Fruit fly (Drosophila melanogaster) ovary, adult (tissue): ENCODE measurements around the gene CG12746.
A peak's percentile ranks its signal among the peaks of the same experiment; 100 is the strongest.

ENCODE experiments used
- CG17801 ChIP-seq: fragments of 200-800 bp; optimal IDR thresholded peaks from 2 replicates; lab custom pipeline; 2019; ENCODE audit warnings: missing biosample characterization, mild to moderate bottlenecking, missing genetic modification characterization, moderate library complexity; ENCODE audit not compliant: partially characterized antibody

Gene CG12746

DNA sequence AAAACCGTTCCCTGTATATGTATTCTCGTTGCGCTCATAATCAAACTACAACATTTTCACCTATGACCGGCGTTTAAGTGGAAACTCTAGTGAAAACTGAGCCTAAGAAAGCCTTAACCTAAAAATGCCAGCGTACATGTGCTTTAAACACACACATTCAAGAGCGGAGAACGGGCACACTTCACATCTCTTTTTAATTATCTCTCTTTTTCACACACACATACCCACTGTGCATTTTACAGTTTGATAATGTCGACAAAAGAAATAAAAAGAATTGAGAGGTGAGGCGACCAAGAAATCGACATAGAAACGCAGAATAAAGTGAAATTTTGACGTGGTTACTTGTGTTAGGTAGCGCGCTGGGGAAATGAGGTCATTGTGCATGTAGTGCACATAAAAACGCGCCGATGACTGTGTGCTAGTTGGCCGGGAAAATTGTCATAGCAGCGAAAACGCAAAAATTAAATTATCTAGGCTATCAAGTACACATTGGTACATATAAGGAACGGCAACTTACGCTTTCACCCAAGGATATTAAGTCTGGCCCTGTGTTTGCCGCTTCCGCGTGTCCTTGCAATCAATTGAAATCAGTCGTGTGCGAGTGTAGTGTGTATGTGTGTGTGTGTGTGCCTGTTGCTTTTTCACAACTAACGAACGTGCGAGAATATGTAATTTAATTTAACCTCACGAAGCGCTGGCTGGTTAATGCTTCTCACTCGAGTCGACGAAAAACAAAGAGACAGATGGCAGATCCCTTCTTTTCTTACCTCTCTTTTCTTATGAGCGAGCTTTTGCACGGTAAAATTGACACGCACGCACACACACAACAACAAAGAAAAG is 35.1 kb downstream of the CG12746 start:
- peak; percentile 46 for TF ChIP-seq CG17801 (GFP tag; lab: Kevin White, UChicago)

DNA sequence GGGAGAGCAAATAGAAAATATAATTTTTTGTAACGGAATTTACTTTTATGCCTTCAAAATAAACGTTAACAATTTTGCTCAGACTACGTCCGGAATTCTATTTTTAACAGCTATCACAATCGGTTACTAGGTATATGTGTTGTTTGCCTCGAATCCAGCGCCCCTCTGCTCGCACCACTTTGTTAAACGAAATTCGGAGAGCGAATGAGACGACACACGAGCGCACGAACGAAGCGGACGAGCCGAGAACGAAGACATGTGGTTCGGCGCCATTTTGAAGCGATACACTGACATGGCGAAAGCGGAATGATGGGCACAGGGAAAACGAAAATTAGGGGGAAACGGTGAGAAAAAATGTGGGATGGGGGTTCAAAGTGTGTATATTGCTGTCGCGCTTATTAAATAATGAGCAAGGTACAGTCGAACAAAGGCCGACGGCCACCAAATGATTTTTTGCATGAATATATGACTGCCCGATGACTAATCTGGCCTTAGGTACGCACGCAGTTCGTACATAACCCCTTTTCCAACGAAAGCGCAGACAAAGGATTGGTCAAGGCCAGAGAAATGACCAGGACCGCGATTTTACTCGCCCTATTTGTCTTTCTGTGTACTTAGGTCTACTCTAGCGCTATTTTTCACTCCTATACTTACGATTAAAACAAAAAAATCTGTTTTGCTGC is 35.8 kb downstream of the CG12746 start:
- peak; percentile 67 for TF ChIP-seq CG17801 (GFP tag; lab: Kevin White, UChicago)

dm6 chr3R:5601044-5601523 is 36.4 kb downstream of the CG12746 start, which contains the start of the genes kra and SecS:
TSS of gene kra (minus strand) at chr3R:5601136.
TSS of gene SecS (plus strand) at chr3R:5601433.
- no peak for TF ChIP-seq CG17801 (GFP tag; lab: Kevin White, UChicago)

DNA sequence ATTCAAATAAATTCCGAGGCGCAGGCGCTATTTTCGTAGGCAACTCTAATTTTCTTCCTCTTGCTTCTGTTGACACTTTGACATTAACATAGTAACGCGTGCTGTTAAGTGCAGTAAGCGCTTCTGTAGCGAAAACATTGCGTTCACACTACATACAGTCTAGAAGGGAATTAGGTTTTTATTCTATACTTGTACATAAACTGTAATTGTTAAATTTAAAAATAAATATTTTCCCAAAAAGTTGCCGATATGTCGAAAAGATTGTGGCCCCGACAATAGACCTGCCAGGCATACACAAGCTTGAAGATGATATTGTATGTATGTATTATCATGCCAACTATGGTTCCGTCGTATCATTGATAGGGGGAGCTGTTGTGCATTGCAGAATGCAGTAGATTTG is 41.8 kb downstream of the CG12746 start, which contains the start of gene asl:
Gene asl (minus strand): TSS at position 67 of the 400 bp plus-strand sequence.
- TF ChIP-seq CG17801 (GFP tag; lab: Kevin White, UChicago), result no peak

dm6 chr3R:5608422-5608821 is 43.8 kb downstream of the CG12746 start:
- TF ChIP-seq CG17801 (GFP tag; lab: Kevin White, UChicago), result no peak

DNA sequence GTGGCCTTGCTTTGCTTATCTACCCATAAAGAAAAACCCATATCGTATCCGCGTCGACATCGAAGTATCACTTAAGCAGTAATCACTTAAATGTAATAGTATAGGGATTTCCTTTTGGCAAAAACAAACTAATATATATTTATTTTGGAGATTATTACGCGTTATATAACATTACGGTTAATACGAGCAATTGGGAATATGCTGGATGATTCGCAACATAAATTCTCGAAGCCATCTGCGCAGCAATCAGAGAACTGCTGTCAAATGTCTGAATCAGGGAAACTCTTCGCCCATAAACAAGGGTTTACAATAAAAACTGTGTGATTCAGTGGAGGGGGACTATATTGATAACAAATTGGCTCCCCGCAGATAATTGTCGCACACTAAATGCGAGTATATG is 46.0 kb downstream of the CG12746 start:
- TF ChIP-seq CG17801 (GFP tag; lab: Kevin White, UChicago), result no peak

DNA sequence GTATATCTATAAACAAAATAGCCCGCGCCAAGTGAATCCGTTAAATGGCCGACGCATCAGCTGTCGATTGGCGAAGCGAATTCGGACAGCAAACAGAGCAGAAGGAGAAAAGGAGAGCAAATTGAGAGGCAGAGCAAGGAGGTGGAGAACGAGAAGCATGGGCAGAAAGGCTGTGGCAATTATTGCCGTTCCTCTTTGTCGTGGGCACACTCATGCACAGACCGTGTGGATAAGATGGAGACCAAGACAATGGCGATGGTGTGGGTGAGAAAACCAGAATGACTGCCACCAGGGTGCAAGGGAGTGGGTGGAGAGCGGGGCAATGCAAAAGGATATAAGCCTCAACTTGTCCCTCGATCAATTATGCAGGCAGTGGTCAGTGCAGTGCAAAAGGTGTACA is 46.5 kb downstream of the CG12746 start:
- no peak for TF ChIP-seq CG17801 (GFP tag; lab: Kevin White, UChicago)

dm6 chr3R:5611733-5612132 is 47.1 kb downstream of the CG12746 start:
- TF ChIP-seq CG17801 (GFP tag; lab: Kevin White, UChicago), result peak; percentile 4

DNA sequence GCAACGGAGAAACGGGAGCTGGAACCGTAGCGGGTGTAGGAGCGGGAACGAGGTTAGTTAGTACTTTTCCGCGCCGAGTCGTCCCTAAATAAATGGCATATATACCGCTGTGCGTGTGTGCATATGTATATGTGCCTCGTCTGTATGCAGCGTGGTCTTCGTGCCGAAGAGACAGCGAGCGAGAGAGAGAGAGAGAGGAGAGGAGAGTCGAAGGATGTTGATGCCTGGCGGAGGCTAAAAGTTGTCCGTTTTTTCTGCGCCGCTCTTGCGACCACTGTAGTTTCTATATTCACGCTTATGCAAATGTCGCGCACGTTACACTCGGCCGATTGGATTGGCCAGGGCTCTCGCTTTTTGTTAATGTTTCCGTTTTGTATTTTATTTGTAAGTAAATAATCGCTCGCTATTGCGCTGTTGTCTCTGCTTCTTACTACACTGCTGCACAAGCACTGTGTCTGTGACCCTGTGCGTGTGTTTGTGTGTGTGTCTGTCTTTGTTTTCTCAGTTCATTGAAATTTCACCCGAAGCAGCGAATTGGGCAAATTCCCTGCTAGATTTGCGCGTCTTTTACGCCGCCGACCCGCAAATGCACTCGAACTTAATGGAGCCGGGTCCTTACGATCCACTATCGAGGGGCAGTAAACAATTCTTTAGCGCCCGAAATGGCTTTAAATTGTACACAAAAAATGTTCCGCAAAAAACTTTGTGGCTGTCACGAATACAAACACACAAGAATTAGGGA is 47.9 kb downstream of the CG12746 start, which contains the start of gene Rga:
Gene Rga (minus strand): TSS at position 741 of the 742 bp plus-strand sequence.
- no peak for TF ChIP-seq CG17801 (GFP tag; lab: Kevin White, UChicago)

- peak; percentile 55 for TF ChIP-seq CG17801 (GFP tag; lab: Kevin White, UChicago)
Observed at dm6 chr3R:5613114-5613443, 48.4 kb downstream of the CG12746 start, which contains the start of gene Atu. TSS of gene Atu (plus strand) at chr3R:5613358.

- TF ChIP-seq CG17801 (GFP tag; lab: Kevin White, UChicago), result no peak
Observed at dm6 chr3R:5615484-5615883, 50.8 kb downstream of the CG12746 start.
